Worm (Caenorhabditis elegans): ENCODE results near the gene K10H10.12.

The K10H10.12 gene

DNA sequence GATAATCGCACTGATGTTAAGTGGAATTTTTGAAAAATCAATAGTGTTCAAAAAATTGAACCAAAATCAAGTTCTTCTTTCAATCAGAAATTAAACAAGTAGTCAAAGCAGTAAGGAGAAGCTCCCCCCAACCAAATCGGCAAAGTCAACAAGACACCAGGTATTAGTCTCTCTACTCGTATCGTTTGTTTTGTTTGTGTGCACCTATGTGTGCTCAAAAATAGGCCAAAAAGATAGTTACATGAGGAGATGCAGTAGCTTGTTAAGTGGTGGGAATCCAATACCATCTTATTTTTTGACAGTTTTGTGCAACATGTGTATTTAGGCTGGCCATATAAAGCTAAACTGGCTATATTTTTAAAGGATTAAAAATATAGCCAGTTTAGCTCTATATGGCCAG is at the start of gene K10H10.12:
Gene K10H10.12 (minus strand): TSS at position 101 of the 400 bp plus-strand sequence.
- TF ChIP-seq jun-1 (tag; optimal IDR thresholded peaks at IDR 0.05), result no peak

DNA sequence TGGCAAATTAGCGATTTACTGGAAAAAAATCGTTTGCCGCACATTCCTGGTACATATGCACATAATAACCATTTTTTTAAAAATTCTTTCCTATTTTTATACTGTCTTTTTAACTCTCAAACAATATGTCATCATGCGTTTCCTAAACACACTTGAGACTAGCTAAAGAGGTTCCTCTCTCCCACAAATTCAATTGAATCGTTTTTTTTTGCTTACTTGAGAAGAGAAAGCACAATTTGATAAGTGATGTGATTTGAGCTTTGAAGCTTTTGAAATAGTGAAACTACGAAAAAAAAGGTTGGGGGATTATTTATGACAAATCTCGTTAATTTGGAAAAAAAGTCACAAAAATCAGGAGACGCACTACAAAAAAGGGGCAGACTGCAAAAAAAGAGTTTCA is 48.9 kb upstream of the K10H10.12 start:
- TF ChIP-seq aha-1 (tag), result peak; percentile 30
- TF ChIP-seq ctbp-1 (GFP tag; IDR thresholded peaks at IDR 0.05), result 0 out of 2 replicates have a peak, but pooled peaks have one; percentile 18
- no peak for TF ChIP-seq T20F7.1 (GFP tag; optimal IDR thresholded peaks at IDR 0.05)

DNA sequence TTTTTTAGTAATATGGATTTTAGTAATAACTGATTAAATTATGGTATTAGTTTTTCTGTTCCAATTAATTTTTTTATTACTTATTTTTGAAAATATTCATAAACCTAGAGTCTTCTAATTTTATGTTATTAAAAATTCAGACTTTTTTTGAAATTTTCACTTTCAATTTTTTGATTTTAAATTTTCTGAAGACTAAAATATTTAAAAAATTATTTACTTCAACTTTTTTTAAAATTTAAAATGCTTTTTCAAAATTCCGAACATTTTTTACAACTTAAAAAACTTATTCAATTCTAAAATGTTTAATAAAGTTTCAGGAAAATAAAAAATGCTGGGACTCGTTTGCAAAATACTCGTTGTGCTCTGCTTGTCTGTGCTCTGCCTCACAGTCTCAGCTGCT is 44.5 kb upstream of the K10H10.12 start, which contains the start of gene nlp-41:
Gene nlp-41 (plus strand): TSS at position 301 of the 400 bp plus-strand sequence.
- TF ChIP-seq ces-1 (GFP tag; optimal IDR thresholded peaks at IDR 0.05), result no peak
- no peak for TF ChIP-seq ceh-82 (tag; optimal IDR thresholded peaks at IDR 0.05)

DNA sequence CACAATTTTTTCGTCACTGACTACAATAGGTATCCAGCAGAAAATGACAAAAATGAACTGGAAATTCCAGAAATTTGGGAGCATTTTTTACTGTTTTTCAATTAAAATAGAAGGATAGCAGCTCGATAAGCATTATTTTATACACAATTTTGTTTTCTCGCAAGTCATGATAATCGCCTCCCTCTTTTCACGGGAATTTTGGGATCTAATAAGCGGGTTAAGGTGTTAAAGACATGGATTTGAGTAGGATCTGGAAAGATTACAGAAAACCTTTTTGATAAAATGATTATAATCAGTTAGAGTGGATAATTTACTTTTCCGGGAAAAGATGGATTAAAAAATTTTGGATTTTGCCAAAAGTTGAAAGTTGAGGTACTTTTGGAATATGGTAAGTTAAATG is 42.5 kb upstream of the K10H10.12 start, which contains the start of gene gcy-29:
Gene gcy-29 (minus strand): TSS at position 101 of the 400 bp plus-strand sequence.
- TF ChIP-seq nhr-28 (tag; optimal IDR thresholded peaks at IDR 0.05), result no peak
- TF ChIP-seq daf-8 (GFP tag; IDR thresholded peaks at IDR 0.05), result no peak
- no peak for TF ChIP-seq hlh-11 (tag; optimal IDR thresholded peaks at IDR 0.05)
- no peak for TF ChIP-seq unc-62 (GFP tag; optimal IDR thresholded peaks at IDR 0.05 in 1 of 2)
- TF ChIP-seq unc-62 (tag; optimal IDR thresholded peaks at IDR 0.05), result no peak
- no peak for TF ChIP-seq cey-2 (tag; optimal IDR thresholded peaks at IDR 0.05; ENCODE audit: borderline replicate concordance, insufficient read depth)
- TF ChIP-seq F44E2.7 (GFP tag; IDR thresholded peaks at IDR 0.05), result no peak
- TF ChIP-seq mdl-1 (tag; optimal IDR thresholded peaks at IDR 0.05), result no peak
- no peak for TF ChIP-seq jun-1 (tag; optimal IDR thresholded peaks at IDR 0.05)
- TF ChIP-seq ZK546.5 (tag; optimal IDR thresholded peaks at IDR 0.05), result no peak

DNA sequence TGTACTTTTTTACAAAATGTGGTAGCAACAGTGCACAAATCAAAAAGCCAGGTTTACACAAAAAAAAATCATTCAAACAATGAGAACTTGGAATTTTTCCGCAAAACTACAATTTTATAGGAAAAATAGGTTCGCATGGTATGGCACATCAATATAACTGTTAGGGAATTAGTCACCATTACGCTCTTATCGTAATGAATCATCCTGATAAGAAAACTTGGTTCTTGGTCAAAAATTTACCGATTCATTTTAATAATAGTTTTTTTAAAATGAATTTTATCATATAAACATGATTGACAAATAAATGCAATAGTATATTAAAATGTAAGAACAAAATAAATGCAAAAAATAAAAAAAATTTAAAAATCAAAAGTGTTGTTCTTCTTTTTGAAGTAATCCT is 34.4 kb upstream of the K10H10.12 start:
- no peak for TF ChIP-seq spr-3 (GFP tag; optimal IDR thresholded peaks at IDR 0.05)
- TF ChIP-seq dmd-9 (GFP tag; IDR thresholded peaks at IDR 0.05), result no peak
- no peak for TF ChIP-seq T26A8.4 (GFP tag; IDR thresholded peaks at IDR 0.05)
- no peak for TF ChIP-seq mdl-1 (tag; optimal IDR thresholded peaks at IDR 0.05)
- TF ChIP-seq aha-1 (tag), result peak; percentile 88
- no peak for TF ChIP-seq dpl-1 (GFP tag; optimal IDR thresholded peaks at IDR 0.05)
- TF ChIP-seq sdz-12 (GFP tag; optimal IDR thresholded peaks at IDR 0.05), result no peak
- peak; percentile 38 for TF ChIP-seq pqm-1 (tag; optimal IDR thresholded peaks at IDR 0.05)

DNA sequence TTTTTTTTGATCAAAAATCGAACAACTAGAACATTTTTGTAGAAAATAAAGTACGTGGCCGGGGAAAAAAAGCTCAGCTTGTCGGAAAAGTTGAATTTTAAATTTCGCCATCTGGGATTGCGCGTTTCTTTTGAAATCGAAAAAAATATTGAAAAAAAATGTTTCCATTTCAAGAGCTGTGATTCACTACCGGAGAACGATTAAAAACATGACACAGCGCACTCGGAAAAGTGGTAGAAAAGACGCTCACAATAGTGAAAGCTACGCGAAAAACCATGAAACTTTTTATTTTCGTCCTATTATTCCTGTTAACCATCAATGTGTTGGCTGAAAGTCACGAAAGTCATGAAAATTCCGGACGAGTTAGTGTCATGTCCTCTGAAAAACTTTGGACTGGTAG is 31.6 kb upstream of the K10H10.12 start, which contains the start of the genes clec-147 and C04H5.7:
Gene clec-147 (minus strand): TSS at position 101 of the 400 bp plus-strand sequence.
Gene C04H5.7 (plus strand): TSS at position 219 of the 400 bp plus-strand sequence.
- TF ChIP-seq lim-7 (GFP tag; IDR thresholded peaks at IDR 0.05) (no peak), unc-39 (tag; optimal IDR thresholded peaks at IDR 0.05) (no peak), nhr-10 (tag; optimal IDR thresholded peaks at IDR 0.05) (no peak), nhr-111 (GFP tag; optimal IDR thresholded peaks at IDR 0.05) (no peak), nhr-41 (GFP tag; IDR thresholded peaks at IDR 0.05) (no peak), madf-9 (GFP tag; conservative IDR thresholded peaks at IDR 0.05) (no peak), duxl-1 (tag; optimal IDR thresholded peaks at IDR 0.05; ENCODE audit: poor library complexity) (no peak), fkh-10 (GFP tag; optimal IDR thresholded peaks at IDR 0.05) (no peak), lin-15B (tag; optimal IDR thresholded peaks at IDR 0.05) (no peak), attf-4 (tag; optimal IDR thresholded peaks at IDR 0.05) (no peak), ceh-28 (tag; optimal IDR thresholded peaks at IDR 0.05) (no peak), jun-1 (tag; optimal IDR thresholded peaks at IDR 0.05) (no peak), ctbp-1 (GFP tag; IDR thresholded peaks at IDR 0.05) (no peak), ceh-44 (GFP tag; IDR thresholded peaks at IDR 0.05) (no peak), Y75B8A.6 (GFP tag; IDR thresholded peaks at IDR 0.05) (no peak), lin-38 (GFP tag; IDR thresholded peaks at IDR 0.05) (no peak), gei-8 (GFP tag; optimal IDR thresholded peaks at IDR 0.05) (no peak), dmd-8 (GFP tag; IDR thresholded peaks at IDR 0.05) (no peak), lir-3 (tag; optimal IDR thresholded peaks at IDR 0.05) (no peak)
